Worm (Caenorhabditis elegans) whole organism, L4 larva: ENCODE results near the gene otub-3.

ENCODE experiments used
- Y75B8A.6 ChIP-seq: fragments of 200-800 bp; sonication (Bioruptor generic); IDR thresholded peaks from 2 replicates; pipeline ENCODE4 v1.3.6; 2022; ENCODE audit warnings: missing genetic modification reagents, missing genetic modification characterization, missing compliant biosample characterization
- aha-1 ChIP-seq: fragments of 150-350 bp; peaks from one replicate; lab custom pipeline; 2014; ENCODE audit warnings: missing biosample characterization, missing genetic modification characterization
- arid-1 ChIP-seq: fragments of 200-800 bp; sonication (Bioruptor generic); conservative IDR thresholded peaks from 2 replicates; pipeline ENCODE4 v1.3.6; 2022; ENCODE audit warnings: missing genetic modification reagents, missing genetic modification characterization, missing compliant biosample characterization
- attf-4 ChIP-seq: sonication (generic microtip); optimal IDR thresholded peaks from 3 replicates; lab custom pipeline; 2017; ENCODE audit warnings: missing biosample characterization, missing genetic modification characterization
- ceh-20 ChIP-seq: fragments of 200-800 bp; sonication (Bioruptor generic); IDR thresholded peaks from 2 replicates; pipeline ENCODE4 v1.3.6; 2022; ENCODE audit warnings: missing genetic modification reagents, missing genetic modification characterization, missing compliant biosample characterization
- ceh-28 ChIP-seq: fragments of 150-350 bp; optimal IDR thresholded peaks from 2 replicates; lab custom pipeline; 2014; ENCODE audit warnings: missing biosample characterization, missing genetic modification reagents, missing genetic modification characterization
- ctbp-1 ChIP-seq: fragments of 200-800 bp; sonication (Bioruptor generic); IDR thresholded peaks from 2 replicates; pipeline ENCODE4 v1.3.6; 2022; ENCODE audit warnings: missing genetic modification reagents, missing genetic modification characterization, missing compliant biosample characterization
- fkh-10 ChIP-seq: fragments of 150-350 bp; optimal IDR thresholded peaks from 2 replicates; lab custom pipeline; 2014; ENCODE audit warnings: missing biosample characterization, missing genetic modification reagents, missing genetic modification characterization
- hlh-30 ChIP-seq: sonication (generic microtip); optimal IDR thresholded peaks from 2 replicates; lab custom pipeline; 2017; ENCODE audit warnings: antibody characterized with exemption, mild to moderate bottlenecking, missing genetic modification characterization, missing compliant biosample characterization; ENCODE audit not compliant: insufficient read depth
- lin-1 ChIP-seq: fragments of 200-800 bp; sonication (Bioruptor generic); IDR thresholded peaks from 2 replicates; pipeline ENCODE4 v1.3.6; 2022; ENCODE audit warnings: missing genetic modification reagents, missing genetic modification characterization, missing compliant biosample characterization
- lsy-2 ChIP-seq, 2 experiments: fragments of 150-350 bp in 1 of 2; sonication (generic microtip) in 1 of 2; optimal IDR thresholded peaks; 2 replicates each; lab custom pipeline; 2014 to 2017; ENCODE audit warnings: missing biosample characterization in 2 of 2, missing genetic modification characterization in 2 of 2
- mep-1 ChIP-seq: fragments of 150-350 bp; sonication (generic microtip); optimal IDR thresholded peaks from 3 replicates; lab custom pipeline; 2014; ENCODE audit warnings: missing biosample characterization, missing genetic modification characterization
- nhr-28 ChIP-seq: fragments of 150-350 bp; optimal IDR thresholded peaks from 2 replicates; lab custom pipeline; 2014; ENCODE audit warnings: missing biosample characterization, missing genetic modification characterization
- nhr-41 ChIP-seq: fragments of 200-800 bp; sonication (Bioruptor generic); IDR thresholded peaks from 2 replicates; pipeline ENCODE4 v1.3.6; 2022; ENCODE audit warnings: missing genetic modification reagents, missing genetic modification characterization, missing compliant biosample characterization
- nhr-6 ChIP-seq: fragments of 150-350 bp; optimal IDR thresholded peaks from 2 replicates; lab custom pipeline; 2014; ENCODE audit warnings: missing biosample characterization, missing genetic modification characterization
- nhr-77 ChIP-seq: fragments of 150-350 bp; optimal IDR thresholded peaks from 2 replicates; lab custom pipeline; 2014; ENCODE audit warnings: missing biosample characterization, missing genetic modification characterization
- rbr-2 ChIP-seq: sonication (generic microtip); optimal IDR thresholded peaks from 2 replicates; lab custom pipeline; 2016; ENCODE audit warnings: missing genotype, missing genetic modification characterization, missing compliant biosample characterization
- tag-97 ChIP-seq: fragments of 200-800 bp; sonication (Bioruptor generic); IDR thresholded peaks from 2 replicates; pipeline ENCODE4 v1.3.6; 2022; ENCODE audit warnings: missing genetic modification characterization, missing compliant biosample characterization
- unc-62 ChIP-seq, 3 experiments: fragments of 150-350 bp in 1 of 3; sonication (generic microtip); optimal IDR thresholded peaks in 2 of 3; peaks in 1 of 3; 1 replicate in 1 of 3; 2 replicates in 2 of 3; lab custom pipeline; 2014 to 2017; ENCODE audit warnings: missing biosample characterization in 3 of 3, missing genetic modification characterization in 3 of 3, missing genetic modification reagents in 3 of 3, missing genotype in 1 of 3
- zfp-2 ChIP-seq: sonication (generic microtip); optimal IDR thresholded peaks from 2 replicates; lab custom pipeline; 2016; ENCODE audit warnings: mild to moderate bottlenecking, missing genetic modification characterization, missing compliant biosample characterization
- ztf-7 ChIP-seq: fragments of 150-350 bp; optimal IDR thresholded peaks from 2 replicates; lab custom pipeline; 2014; ENCODE audit warnings: missing biosample characterization, missing genetic modification characterization

otub-3 gene

DNA sequence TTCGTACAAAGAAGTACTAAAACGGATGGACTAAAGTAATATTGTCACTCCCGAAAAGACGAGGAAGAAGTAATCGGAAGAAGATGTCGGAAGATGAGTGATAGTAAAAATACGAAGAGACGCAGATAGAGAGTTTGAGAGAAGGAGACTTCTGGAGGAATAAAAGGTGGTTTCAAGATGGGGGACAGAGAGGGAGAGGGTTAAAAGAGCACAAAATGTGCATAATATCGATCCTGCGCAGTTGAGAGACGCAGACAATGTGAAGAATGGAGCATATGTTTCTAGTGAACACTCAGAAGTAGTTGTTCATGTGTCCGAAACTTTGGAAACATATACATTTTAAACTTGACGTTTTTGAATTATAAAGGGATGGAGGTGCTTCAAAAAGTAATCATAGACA, 34.5 kb downstream of the otub-3 start:
- peak; percentile 16 for TF ChIP-seq ceh-28 (tag; lab: Kevin White, UChicago)
- peak; percentile 13 for TF ChIP-seq nhr-6 (tag; lab: Kevin White, UChicago)
- peak; percentile 62 for TF ChIP-seq rbr-2 (tag; lab: Kevin White, UChicago)
- peak; percentile 32 for TF ChIP-seq aha-1 (tag; lab: Kevin White, UChicago)
- no peak for TF ChIP-seq ceh-20 (GFP tag; lab: Robert Waterston, UW)
- TF ChIP-seq unc-62 (GFP tag; optimal IDR thresholded peaks at IDR 0.05 in 1 of 2; lab: Kevin White, UChicago) = peak in 1 of 2 experiments; percentile 98
- no peak for TF ChIP-seq unc-62 (tag; optimal IDR thresholded peaks at IDR 0.05; lab: Kevin White, UChicago)
- TF ChIP-seq mep-1 (tag; lab: Kevin White, UChicago) = peak; percentile 61
- peak; percentile 30 for TF ChIP-seq hlh-30
- peak; percentile 94 for TF ChIP-seq fkh-10 (GFP tag; lab: Kevin White, UChicago)
- peak; percentile 61 for TF ChIP-seq ctbp-1
- TF ChIP-seq nhr-41 = no peak
- TF ChIP-seq arid-1 (GFP tag; lab: Robert Waterston, UW) = no peak

DNA sequence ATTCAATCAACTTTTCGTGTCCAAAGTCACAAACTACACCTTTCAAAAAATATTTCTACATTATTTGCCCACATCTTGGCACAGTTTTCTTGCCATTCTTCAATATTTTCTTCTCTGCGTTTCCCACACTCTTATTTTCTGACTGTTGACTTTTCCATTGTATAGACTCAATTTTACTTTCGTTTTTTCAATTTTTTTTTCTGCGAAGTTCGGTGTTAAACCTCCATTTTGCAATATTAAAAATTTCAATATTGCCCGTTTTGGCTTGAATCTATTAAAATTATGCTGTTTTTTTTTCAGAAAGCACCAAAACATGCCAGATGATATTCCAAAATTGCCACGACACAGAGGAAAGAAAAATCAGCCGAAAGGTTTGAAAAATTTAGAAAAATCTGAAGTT, 36.6 kb downstream of the otub-3 start, which contains the start of gene cdc-50.B:
Gene cdc-50.B (plus strand): TSS at position 301 of the 400 bp plus-strand sequence.
- TF ChIP-seq zfp-2 (tag; lab: Kevin White, UChicago) = no peak
- no peak for TF ChIP-seq ztf-7
- no peak for TF ChIP-seq ceh-20 (GFP tag; lab: Robert Waterston, UW)
- TF ChIP-seq mep-1 (tag; lab: Kevin White, UChicago) = no peak
- TF ChIP-seq tag-97 (GFP tag; lab: Robert Waterston, UW) = no peak
- peak; percentile 27 for TF ChIP-seq nhr-28 (tag; lab: Kevin White, UChicago)

DNA sequence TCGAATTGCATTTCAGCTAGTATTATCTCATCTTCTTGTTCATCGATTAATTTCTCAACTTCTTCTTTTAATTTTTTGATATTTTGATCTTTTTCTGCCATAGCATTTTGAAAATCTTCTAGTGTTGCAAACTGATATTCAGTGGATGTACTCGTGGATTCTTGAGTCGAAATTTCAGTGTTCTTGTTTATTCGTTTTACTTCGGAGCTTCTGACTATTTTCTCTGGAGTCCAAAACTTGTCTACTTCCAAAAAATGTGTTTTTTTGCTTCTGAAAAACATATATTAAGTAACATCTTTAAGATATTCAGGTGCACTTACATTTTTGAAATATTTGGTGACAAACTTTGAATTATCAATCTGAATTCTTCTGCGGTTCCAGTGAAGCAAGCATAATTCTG, 41.6 kb downstream of the otub-3 start, which contains the start of gene F20C5.5:
Gene F20C5.5 (minus strand): TSS at position 101 of the 400 bp plus-strand sequence.
- peak; percentile 39 for TF ChIP-seq aha-1 (tag; lab: Kevin White, UChicago)
- no peak for TF ChIP-seq ztf-7

DNA sequence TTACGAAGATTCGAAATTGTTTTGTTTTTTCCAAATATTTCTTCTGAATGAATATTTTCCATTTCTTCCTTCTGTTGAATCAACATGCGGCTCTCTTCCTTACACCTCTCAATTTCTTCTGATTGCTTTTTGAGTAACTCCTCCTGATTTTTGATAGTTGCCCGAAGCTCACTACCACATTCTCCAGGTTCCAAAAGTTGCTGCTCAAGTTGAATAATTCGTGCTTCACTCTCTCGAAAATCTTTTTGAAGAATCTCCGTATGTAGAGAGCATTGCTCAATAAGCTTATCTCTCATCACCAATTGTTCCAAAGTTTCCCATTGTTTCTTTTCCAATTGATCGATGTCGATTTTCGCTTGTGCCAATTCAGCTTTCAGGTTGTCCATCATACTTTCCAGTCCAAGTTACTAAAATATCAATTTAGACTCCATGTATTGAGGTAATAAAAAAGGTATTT, 44.9 kb downstream of the otub-3 start, which contains the start of gene F20C5.6:
Gene F20C5.6 (minus strand): TSS at position 407 of the 457 bp plus-strand sequence.
- TF ChIP-seq lsy-2 (tag; optimal IDR thresholded peaks at IDR 0.05; lab: Kevin White, UChicago) (no peak), nhr-77 (no peak), lin-1 (no peak), fkh-10 (GFP tag; lab: Kevin White, UChicago) (no peak), attf-4 (no peak)

DNA sequence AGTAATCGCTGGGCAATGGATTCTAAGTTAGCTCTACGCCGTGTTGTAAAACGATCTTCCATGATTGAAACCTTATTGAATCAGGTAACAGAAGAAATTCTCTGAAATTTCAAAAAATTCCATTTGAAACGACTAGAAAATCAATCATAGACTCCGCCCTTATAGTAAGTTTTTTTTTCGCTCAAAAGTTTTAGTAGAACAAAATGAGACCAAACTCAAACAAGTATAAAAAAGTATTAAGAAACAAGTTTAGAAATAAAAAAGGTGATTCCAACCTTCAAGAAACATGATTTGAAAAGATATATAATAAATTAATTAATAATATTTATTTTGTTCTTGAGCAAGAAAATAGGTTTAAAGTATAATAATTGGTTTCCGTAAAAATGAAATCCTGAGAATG, 50.1 kb downstream of the otub-3 start, which contains the start of gene C33D9.6:
Gene C33D9.6 (minus strand): TSS at position 101 of the 400 bp plus-strand sequence.
- TF ChIP-seq aha-1 (tag; lab: Kevin White, UChicago) (peak; percentile 50), Y75B8A.6 (GFP tag; lab: Robert Waterston, UW) (no peak)
